Worm (Caenorhabditis elegans) whole organism, L2 larva: ENCODE results near the gene zip-8.
A peak's percentile ranks its signal among the peaks of the same experiment; 100 is the strongest.

Source experiments
- C34F6.9 ChIP-seq: fragments of 150-350 bp; optimal IDR thresholded peaks from 2 replicates; lab custom pipeline; 2014; ENCODE audit warnings: missing biosample characterization, missing genetic modification characterization
- R02D3.7 ChIP-seq: fragments of 150-350 bp; optimal IDR thresholded peaks from 2 replicates; lab custom pipeline; 2014; ENCODE audit warnings: missing biosample characterization, missing genetic modification characterization
- Y55F3AM.14 ChIP-seq: fragments of 200-800 bp; sonication (Bioruptor generic); optimal IDR thresholded peaks from 2 replicates; lab custom pipeline; 2018; ENCODE audit warnings: mild to moderate bottlenecking, missing genetic modification characterization, missing compliant biosample characterization
- ZK546.5 ChIP-seq: sonication (generic microtip); optimal IDR thresholded peaks from 2 replicates; lab custom pipeline; 2017; ENCODE audit warnings: missing biosample characterization, missing genetic modification characterization
- alr-1 ChIP-seq: fragments of 150-350 bp; optimal IDR thresholded peaks from 2 replicates; lab custom pipeline; 2014; ENCODE audit warnings: missing biosample characterization, missing genetic modification characterization
- aly-2 ChIP-seq: fragments of 150-350 bp; optimal IDR thresholded peaks from 2 replicates; lab custom pipeline; 2014; ENCODE audit warnings: missing biosample characterization, missing genetic modification characterization
- ama-1 ChIP-seq: fragments of 150-350 bp; optimal IDR thresholded peaks from 2 replicates; lab custom pipeline; 2018; ENCODE audit warnings: inconsistent platforms
- ceh-82 ChIP-seq: fragments of 150-350 bp; optimal IDR thresholded peaks from 2 replicates; lab custom pipeline; 2014; ENCODE audit warnings: missing biosample characterization, missing genetic modification characterization
- dmd-4 ChIP-seq: sonication (generic microtip); optimal IDR thresholded peaks from 2 replicates; lab custom pipeline; 2017; ENCODE audit warnings: missing biosample characterization, missing genetic modification characterization
- egl-27 ChIP-seq: sonication (generic microtip); optimal IDR thresholded peaks from 3 replicates; lab custom pipeline; 2017; ENCODE audit warnings: missing biosample characterization, missing genetic modification reagents, missing genetic modification characterization
- elt-1 ChIP-seq: fragments of 150-350 bp; optimal IDR thresholded peaks from 2 replicates; lab custom pipeline; 2014; ENCODE audit warnings: missing biosample characterization, missing genetic modification characterization
- elt-3 ChIP-seq: sonication (generic microtip); optimal IDR thresholded peaks from 2 replicates; lab custom pipeline; 2017; ENCODE audit warnings: missing biosample characterization, missing genetic modification characterization
- gmeb-1 ChIP-seq: fragments of 150-350 bp; optimal IDR thresholded peaks from 2 replicates; lab custom pipeline; 2014; ENCODE audit warnings: missing biosample characterization, missing genetic modification characterization
- lin-39 ChIP-seq: fragments of 150-350 bp; optimal IDR thresholded peaks from 2 replicates; lab custom pipeline; 2014; ENCODE audit warnings: missing biosample characterization, missing genetic modification reagents, missing genetic modification characterization
- mdl-1 ChIP-seq, 2 experiments: fragments of 150-350 bp in 1 of 2; sonication (generic microtip) in 1 of 2; optimal IDR thresholded peaks; 2 replicates each; lab custom pipeline; 2017; ENCODE audit warnings: missing biosample characterization in 2 of 2, missing genetic modification characterization in 2 of 2
- nhr-10 ChIP-seq: sonication (generic microtip); optimal IDR thresholded peaks from 2 replicates; lab custom pipeline; 2017; ENCODE audit warnings: missing biosample characterization, missing genetic modification characterization
- nhr-11 ChIP-seq: fragments of 150-350 bp; optimal IDR thresholded peaks from 2 replicates; lab custom pipeline; 2014; ENCODE audit warnings: missing biosample characterization, missing genetic modification characterization
- nhr-12 ChIP-seq: fragments of 150-350 bp; optimal IDR thresholded peaks from 2 replicates; lab custom pipeline; 2014; ENCODE audit warnings: missing biosample characterization, missing genetic modification characterization
- nhr-129 ChIP-seq: fragments of 150-350 bp; optimal IDR thresholded peaks from 2 replicates; lab custom pipeline; 2014; ENCODE audit warnings: missing biosample characterization, missing genetic modification characterization
- nhr-23 ChIP-seq: fragments of 150-350 bp; optimal IDR thresholded peaks from 2 replicates; lab custom pipeline; 2014; ENCODE audit warnings: missing biosample characterization, missing genetic modification reagents, missing genetic modification characterization
- nhr-25 ChIP-seq: fragments of 150-350 bp; sonication (generic microtip); optimal IDR thresholded peaks from 3 replicates; lab custom pipeline; 2014; ENCODE audit warnings: missing biosample characterization, missing genetic modification characterization
- nhr-6 ChIP-seq: fragments of 150-350 bp; optimal IDR thresholded peaks from 2 replicates; lab custom pipeline; 2014; ENCODE audit warnings: missing biosample characterization, missing genetic modification characterization
- nhr-77 ChIP-seq: fragments of 150-350 bp; optimal IDR thresholded peaks from 2 replicates; lab custom pipeline; 2014; ENCODE audit warnings: missing biosample characterization, missing genetic modification characterization
- peb-1 ChIP-seq: fragments of 150-350 bp; optimal IDR thresholded peaks from 2 replicates; lab custom pipeline; 2014; ENCODE audit warnings: missing biosample characterization, missing genetic modification characterization
- sem-4 ChIP-seq: fragments of 150-350 bp; optimal IDR thresholded peaks from 2 replicates; lab custom pipeline; 2014; ENCODE audit warnings: missing biosample characterization, missing genetic modification reagents, missing genetic modification characterization
- skn-1 ChIP-seq: sonication (generic microtip); optimal IDR thresholded peaks from 2 replicates; lab custom pipeline; 2017; ENCODE audit warnings: missing biosample characterization, missing genetic modification characterization
- sma-9 ChIP-seq, 2 experiments: fragments of 150-350 bp in 1 of 2; sonication (generic microtip) in 1 of 2; optimal IDR thresholded peaks; 2 replicates each; lab custom pipeline; 2014 to 2016; ENCODE audit warnings: missing genetic modification characterization in 2 of 2, mild to moderate bottlenecking in 1 of 2, missing biosample characterization in 1 of 2, missing compliant biosample characterization in 1 of 2, missing genetic modification reagents in 1 of 2, moderate library complexity in 1 of 2
- snpc-4 ChIP-seq: fragments of 150-350 bp; optimal IDR thresholded peaks from 2 replicates; lab custom pipeline; 2014; ENCODE audit warnings: missing biosample characterization, missing genetic modification characterization
- unc-39 ChIP-seq: fragments of 150-350 bp; optimal IDR thresholded peaks from 2 replicates; lab custom pipeline; 2014; ENCODE audit warnings: missing biosample characterization, missing genetic modification characterization
- zag-1 ChIP-seq: fragments of 150-350 bp; optimal IDR thresholded peaks from 2 replicates; lab custom pipeline; 2014; ENCODE audit warnings: missing biosample characterization, missing genetic modification characterization
- ztf-1 ChIP-seq: fragments of 200-800 bp; sonication (Bioruptor generic); conservative IDR thresholded peaks from 2 replicates; pipeline ENCODE4 v1.3.6; 2022; ENCODE audit warnings: missing genetic modification characterization, missing compliant biosample characterization
- ztf-11 ChIP-seq: sonication (generic microtip); optimal IDR thresholded peaks from 2 replicates; lab custom pipeline; 2017; ENCODE audit warnings: missing biosample characterization, missing genetic modification characterization

Gene zip-8

ce11 chrIII:6464113-6464571 lies 14.6 kb upstream of the zip-8 start (continued):
- TF ChIP-seq nhr-6 (tag; lab: Kevin White, UChicago) = peak; percentile 10
- no peak for TF ChIP-seq nhr-25
- TF ChIP-seq nhr-12 (tag; lab: Kevin White, UChicago) = no peak
- peak; percentile 73 for TF ChIP-seq zag-1 (tag; lab: Kevin White, UChicago)
- no peak for TF ChIP-seq nhr-10 (tag; lab: Kevin White, UChicago)
- TF ChIP-seq ztf-11 (tag; lab: Kevin White, UChicago) = no peak
- TF ChIP-seq elt-3 = no peak
- peak; percentile 89 for TF ChIP-seq Y55F3AM.14
- peak; percentile 40 for TF ChIP-seq snpc-4 (tag; lab: Kevin White, UChicago)
- TF ChIP-seq C34F6.9 (tag; lab: Kevin White, UChicago) = peak; percentile 79
- TF ChIP-seq sma-9 (GFP tag; optimal IDR thresholded peaks at IDR 0.05; lab: Kevin White, UChicago) = peak; percentile 80
- TF ChIP-seq sma-9 (tag; optimal IDR thresholded peaks at IDR 0.05; lab: Kevin White, UChicago) = no peak
- peak; percentile 83 for TF ChIP-seq nhr-129 (tag; lab: Kevin White, UChicago)

DNA sequence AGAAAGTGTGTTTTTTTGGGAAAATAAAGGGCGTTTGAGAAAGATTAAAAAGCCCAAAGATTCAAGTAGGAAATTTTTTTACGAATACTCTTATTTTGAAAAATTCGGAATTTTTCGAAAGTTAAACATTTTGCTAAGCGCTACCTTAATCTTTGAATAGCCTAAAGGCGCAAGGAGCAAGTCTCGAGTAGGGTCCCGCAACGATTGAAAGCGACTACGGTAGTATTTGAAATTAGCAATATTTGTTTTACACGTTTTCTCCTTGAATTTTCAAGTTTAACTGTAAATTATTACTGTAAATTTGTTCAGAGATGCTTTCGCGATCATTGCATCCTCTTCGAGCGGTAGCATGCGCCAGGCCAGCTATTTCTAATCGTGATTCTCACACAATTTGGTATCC lies 13.8 kb upstream of the zip-8 start, which contains the start of gene nduf-2.2:
Gene nduf-2.2 (plus strand): TSS at position 310 of the 400 bp plus-strand sequence.
- TF ChIP-seq R02D3.7 (tag; lab: Kevin White, UChicago) (no peak), nhr-77 (tag; lab: Kevin White, UChicago) (no peak), elt-1 (tag; lab: Kevin White, UChicago) (no peak), egl-27 (tag; lab: Kevin White, UChicago) (no peak), ama-1 (lab: Kevin White, UChicago) (no peak), ztf-1 (GFP tag; lab: Robert Waterston, UW) (no peak)

DNA sequence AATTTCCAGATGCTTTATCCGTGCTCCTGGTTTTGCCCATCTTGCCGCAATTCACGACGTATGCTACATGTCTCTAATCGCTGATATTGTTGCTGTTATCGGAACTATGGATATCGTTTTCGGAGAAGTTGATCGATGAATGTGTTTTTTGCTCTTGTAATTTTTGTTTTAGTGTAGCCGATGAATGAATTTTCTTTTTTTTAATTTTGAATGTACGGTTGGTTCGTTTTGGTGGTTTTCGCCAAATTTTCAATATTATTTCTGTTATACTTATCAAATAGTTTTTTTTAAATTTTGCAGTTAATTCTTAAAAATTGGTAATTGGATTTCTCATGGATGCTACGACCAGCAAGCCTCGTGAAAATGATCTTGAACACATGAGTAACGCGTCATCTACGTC lies 11.8 kb upstream of the zip-8 start, which contains the start of gene T26A5.2:
Gene T26A5.2 (plus strand): TSS at position 301 of the 400 bp plus-strand sequence.
- no peak for TF ChIP-seq egl-27 (tag; lab: Kevin White, UChicago)
- no peak for TF ChIP-seq mdl-1 (tag; optimal IDR thresholded peaks at IDR 0.05; lab: Kevin White, UChicago)
- TF ChIP-seq nhr-23 (tag; lab: Kevin White, UChicago) = no peak
- TF ChIP-seq Y55F3AM.14 = no peak
- TF ChIP-seq dmd-4 = no peak
- TF ChIP-seq skn-1 = no peak
- TF ChIP-seq nhr-6 (tag; lab: Kevin White, UChicago) = no peak
- no peak for TF ChIP-seq ztf-1 (GFP tag; lab: Robert Waterston, UW)
- no peak for TF ChIP-seq sma-9 (GFP tag; optimal IDR thresholded peaks at IDR 0.05; lab: Kevin White, UChicago)
- TF ChIP-seq sma-9 (tag; optimal IDR thresholded peaks at IDR 0.05; lab: Kevin White, UChicago) = no peak
- no peak for TF ChIP-seq gmeb-1 (tag; lab: Kevin White, UChicago)
- TF ChIP-seq elt-3 = no peak
- no peak for TF ChIP-seq sem-4
- TF ChIP-seq ZK546.5 (tag; lab: Kevin White, UChicago) = no peak
- TF ChIP-seq ceh-82 = no peak

ce11 chrIII:6471451-6471850 lies 7.3 kb upstream of the zip-8 start, which contains the start of gene wht-6:
Gene wht-6, plus strand, starts transcription at chrIII:6471751.
- TF ChIP-seq ZK546.5 (tag; lab: Kevin White, UChicago) (no peak), nhr-23 (tag; lab: Kevin White, UChicago) (no peak), peb-1 (tag; lab: Kevin White, UChicago) (no peak), ztf-11 (tag; lab: Kevin White, UChicago) (no peak), ama-1 (lab: Kevin White, UChicago) (no peak), egl-27 (tag; lab: Kevin White, UChicago) (no peak), aly-2 (no peak), alr-1 (no peak), ztf-1 (GFP tag; lab: Robert Waterston, UW) (no peak)
- TF ChIP-seq, all 48 proteins: peak for 0

- TF ChIP-seq lin-39 = no peak
- TF ChIP-seq zag-1 (tag; lab: Kevin White, UChicago) = no peak
- TF ChIP-seq aly-2 = no peak
- TF ChIP-seq unc-39 (tag; lab: Kevin White, UChicago) = no peak
- no peak for TF ChIP-seq nhr-77 (tag; lab: Kevin White, UChicago)
- TF ChIP-seq mdl-1 (tag; optimal IDR thresholded peaks at IDR 0.05; lab: Kevin White, UChicago) = no peak
- TF ChIP-seq Y55F3AM.14 = no peak
- no peak for TF ChIP-seq nhr-11 (tag; lab: Kevin White, UChicago)
Observed at ce11 chrIII:6476380-6476779, 2.4 kb upstream of the zip-8 start.

ce11 chrIII:6479439-6479838 lies 684 bp downstream of the zip-8 start:
- TF ChIP-seq unc-39 (tag; lab: Kevin White, UChicago) (no peak), ZK546.5 (tag; lab: Kevin White, UChicago) (no peak)
